Worm (Caenorhabditis elegans) whole organism, L4/young adult: ENCODE results near the gene syg-1.

Experiments used
- W03F9.2 ChIP-seq: fragments of 150-350 bp; optimal IDR thresholded peaks from 2 replicates; lab custom pipeline; 2014; ENCODE audit warnings: missing biosample characterization, missing genetic modification characterization
- dao-5 ChIP-seq: sonication (generic microtip); optimal IDR thresholded peaks from 2 replicates; lab custom pipeline; 2016; ENCODE audit warnings: missing genotype, missing genetic modification characterization, moderate library complexity, missing compliant biosample characterization
- him-1 ChIP-seq: sonication (generic microtip); optimal IDR thresholded peaks from 2 replicates; lab custom pipeline; 2016; ENCODE audit warnings: missing genotype, missing genetic modification reagents, missing genetic modification characterization, missing compliant biosample characterization

syg-1 gene

DNA sequence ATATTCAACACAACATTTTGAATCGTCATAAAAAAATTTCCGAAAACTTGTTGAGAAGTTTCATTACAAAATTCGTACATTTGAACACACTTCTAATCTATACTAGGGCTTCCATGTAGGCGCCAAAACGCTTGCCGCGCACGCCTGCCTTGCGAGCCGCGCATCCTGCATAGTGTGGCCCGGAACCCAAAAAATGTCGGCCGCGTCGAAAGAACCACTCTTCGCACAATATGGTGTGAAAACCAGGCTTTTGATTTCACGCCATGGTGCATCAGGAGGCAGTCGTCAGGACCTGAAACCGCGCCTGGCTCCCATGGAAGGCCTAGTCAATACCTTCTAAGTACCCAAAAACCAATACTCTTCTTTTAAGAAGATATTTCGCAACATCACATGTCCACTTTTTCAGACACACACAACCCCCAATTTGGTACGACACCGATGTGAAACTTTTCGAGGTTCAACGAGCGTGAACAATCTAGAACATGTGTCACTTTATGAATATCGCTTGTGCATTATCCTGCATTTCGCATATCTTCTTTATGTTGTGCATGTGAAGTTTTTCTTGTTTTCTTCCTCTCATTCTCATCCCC, 21.4 kb downstream of the syg-1 start:
- TF ChIP-seq him-1 (tag; lab: Kevin White, UChicago) = no peak
- no peak for TF ChIP-seq dao-5
- no peak for TF ChIP-seq W03F9.2 (tag; lab: Kevin White, UChicago)

DNA sequence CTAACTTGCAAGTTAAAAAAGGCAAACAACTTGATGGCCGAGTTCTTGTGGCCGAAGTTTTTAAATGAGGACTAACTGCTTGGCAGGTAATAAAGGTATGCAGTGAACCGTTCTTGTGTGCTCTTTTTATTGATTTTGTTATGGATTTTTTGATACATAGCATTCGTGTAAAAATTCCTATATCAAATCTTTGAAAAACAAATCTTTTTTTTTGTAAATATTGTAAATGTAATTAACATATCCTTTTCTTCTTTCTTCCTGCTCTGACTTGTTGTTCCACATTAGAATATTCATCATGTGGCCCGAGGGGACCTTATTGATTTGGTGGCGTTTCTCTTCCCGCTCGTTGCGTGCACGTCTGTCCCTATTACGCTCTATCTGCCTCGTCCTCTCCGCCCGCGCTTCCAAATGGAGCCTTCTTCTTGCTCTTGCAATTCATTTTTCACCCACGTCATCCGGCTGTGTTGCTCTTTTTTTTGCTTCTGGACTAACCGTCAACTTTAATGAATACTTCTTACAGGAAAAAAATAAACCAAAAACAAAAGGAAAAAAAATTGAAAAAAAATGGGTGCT, 26.5 kb downstream of the syg-1 start, which contains the start of gene hid-1:
hid-1 (plus strand) TSS at position 523 of the 573 bp plus-strand sequence.
- TF ChIP-seq W03F9.2 (tag; lab: Kevin White, UChicago) = no peak
- peak; percentile 47 for TF ChIP-seq him-1 (tag; lab: Kevin White, UChicago)

DNA sequence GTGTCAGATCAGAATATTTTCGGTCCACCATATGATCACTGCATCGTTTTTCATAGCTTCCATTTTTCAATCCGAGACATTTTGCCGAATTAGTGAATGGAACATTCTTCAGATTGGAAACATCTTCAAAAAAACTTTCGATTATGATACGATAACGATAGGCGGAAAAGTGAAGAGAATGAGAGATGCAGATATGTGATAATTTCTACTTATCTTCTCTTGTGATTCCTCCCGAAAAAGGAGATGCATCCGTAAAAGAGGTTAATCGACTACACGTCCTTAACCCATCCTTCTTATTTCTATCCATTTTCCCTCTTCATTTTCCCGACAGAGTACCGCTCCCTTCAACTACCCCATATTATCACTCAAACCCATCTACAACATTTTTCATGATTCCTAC, 32.0 kb downstream of the syg-1 start, which contains the start of gene K02E10.4:
K02E10.4 (plus strand) TSS at position 186 of the 400 bp plus-strand sequence.
- no peak for TF ChIP-seq dao-5
- TF ChIP-seq W03F9.2 (tag; lab: Kevin White, UChicago) = no peak
- TF ChIP-seq him-1 (tag; lab: Kevin White, UChicago) = no peak

DNA sequence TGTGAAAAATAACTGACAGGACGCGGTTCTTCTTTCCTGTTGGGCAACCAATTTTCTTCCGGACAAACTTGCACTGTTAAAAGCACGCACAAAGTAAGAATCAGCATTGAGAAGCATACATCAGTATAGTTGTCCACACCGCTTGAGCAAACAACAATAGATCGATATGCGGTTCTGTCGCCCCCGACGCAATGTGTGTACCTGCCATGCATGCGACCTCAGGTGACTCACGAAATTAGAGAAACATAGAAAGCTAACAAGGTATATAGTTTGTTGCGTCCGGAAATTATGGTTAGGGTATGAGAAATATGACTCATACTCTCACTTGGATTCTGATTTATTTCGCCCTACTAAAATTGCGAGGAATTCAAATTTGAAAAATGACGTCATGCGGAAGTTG, 32.5 kb downstream of the syg-1 start, which contains the start of gene K02E10.6:
K02E10.6 (minus strand) TSS at position 149 of the 400 bp plus-strand sequence.
- TF ChIP-seq dao-5 (no peak), him-1 (tag; lab: Kevin White, UChicago) (no peak), W03F9.2 (tag; lab: Kevin White, UChicago) (no peak)

DNA sequence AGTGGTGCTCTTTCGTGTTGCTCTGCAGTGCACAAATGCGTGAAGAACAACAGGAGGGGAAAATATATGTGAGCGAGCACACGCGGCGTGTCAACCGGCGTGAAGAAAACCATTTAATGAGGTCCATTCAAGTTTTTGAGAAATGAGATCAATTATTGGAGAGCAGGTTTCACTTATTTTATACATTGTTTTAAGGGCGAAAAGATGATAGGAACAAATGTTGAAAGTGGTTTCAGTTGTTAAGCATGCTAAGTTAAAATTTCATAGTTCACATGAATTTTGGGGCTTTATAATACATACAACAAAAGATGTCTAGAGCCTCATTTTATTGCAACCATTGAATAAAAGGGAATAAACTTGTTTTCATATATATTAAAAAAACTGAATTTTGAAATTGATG, 36.3 kb downstream of the syg-1 start, which contains the start of gene K02E10.5:
K02E10.5 (minus strand) TSS at position 101 of the 400 bp plus-strand sequence.
- no peak for TF ChIP-seq W03F9.2 (tag; lab: Kevin White, UChicago)
- no peak for TF ChIP-seq him-1 (tag; lab: Kevin White, UChicago)
- TF ChIP-seq dao-5 = no peak

DNA sequence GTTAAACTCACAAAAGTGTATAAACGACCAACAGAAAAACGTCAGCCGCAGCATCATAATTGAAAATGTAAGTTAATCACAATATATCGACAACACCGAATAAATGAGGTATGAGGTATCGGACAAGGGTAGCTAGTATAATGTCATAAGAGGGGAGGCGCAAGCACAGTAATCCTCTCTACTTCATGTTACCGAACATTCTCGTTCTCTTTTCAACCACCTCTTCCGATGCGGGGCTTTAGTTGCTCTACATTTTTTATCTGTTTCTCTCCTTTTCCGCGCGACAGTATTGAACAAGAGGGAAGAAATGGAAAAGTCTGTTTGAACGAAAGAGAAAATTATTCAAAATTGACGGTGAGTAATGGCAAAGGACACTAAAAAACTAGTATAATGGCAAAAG, 39.3 kb downstream of the syg-1 start, which contains the start of gene R04B3.3:
R04B3.3 (minus strand) TSS at position 101 of the 400 bp plus-strand sequence.
- TF ChIP-seq dao-5 (no peak), W03F9.2 (tag; lab: Kevin White, UChicago) (no peak), him-1 (tag; lab: Kevin White, UChicago) (no peak)

DNA sequence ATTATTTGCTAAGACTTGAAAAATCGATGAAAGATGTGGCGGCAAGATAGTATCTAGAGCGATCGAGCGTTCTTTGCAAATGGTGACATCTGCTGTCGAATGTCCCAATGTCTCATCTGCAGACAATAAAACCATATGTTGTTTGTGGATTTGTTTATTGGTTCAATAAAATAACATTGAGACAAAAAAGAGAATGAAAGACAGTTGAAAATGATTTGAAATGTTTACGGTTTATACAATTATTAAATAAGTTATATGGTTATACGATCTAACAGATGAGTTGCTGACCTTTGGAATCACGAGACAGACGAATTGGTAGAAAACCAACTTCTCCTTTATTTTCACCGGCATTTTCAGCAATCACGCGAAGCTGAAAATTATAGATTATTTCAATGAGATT, 41.5 kb downstream of the syg-1 start, which contains the start of gene R04B3.2:
R04B3.2 (minus strand) TSS at position 101 of the 400 bp plus-strand sequence.
- no peak for TF ChIP-seq dao-5
- no peak for TF ChIP-seq him-1 (tag; lab: Kevin White, UChicago)
- TF ChIP-seq W03F9.2 (tag; lab: Kevin White, UChicago) = no peak

DNA sequence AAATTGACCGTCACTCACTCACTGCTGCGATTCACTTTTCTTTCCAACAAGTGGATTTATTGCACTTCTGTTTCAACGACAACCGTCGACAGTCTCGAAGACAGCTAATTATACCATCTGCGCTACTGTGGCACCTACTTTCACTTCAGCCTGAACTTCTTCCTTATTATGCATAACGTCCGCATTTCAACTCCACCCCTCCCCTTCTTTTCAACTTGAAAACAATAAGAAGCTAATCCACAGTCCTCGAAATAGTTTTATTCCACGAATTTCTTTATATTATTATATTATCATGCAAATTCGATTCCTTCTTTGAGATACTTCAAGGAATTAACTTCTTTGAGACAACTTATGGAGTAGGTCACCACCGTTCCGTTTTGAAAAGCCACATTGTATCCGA, 43.8 kb downstream of the syg-1 start, which contains the start of gene R04B3.1:
R04B3.1 (minus strand) TSS at position 101 of the 400 bp plus-strand sequence.
- no peak for TF ChIP-seq W03F9.2 (tag; lab: Kevin White, UChicago)
- TF ChIP-seq him-1 (tag; lab: Kevin White, UChicago) = no peak
- no peak for TF ChIP-seq dao-5

DNA sequence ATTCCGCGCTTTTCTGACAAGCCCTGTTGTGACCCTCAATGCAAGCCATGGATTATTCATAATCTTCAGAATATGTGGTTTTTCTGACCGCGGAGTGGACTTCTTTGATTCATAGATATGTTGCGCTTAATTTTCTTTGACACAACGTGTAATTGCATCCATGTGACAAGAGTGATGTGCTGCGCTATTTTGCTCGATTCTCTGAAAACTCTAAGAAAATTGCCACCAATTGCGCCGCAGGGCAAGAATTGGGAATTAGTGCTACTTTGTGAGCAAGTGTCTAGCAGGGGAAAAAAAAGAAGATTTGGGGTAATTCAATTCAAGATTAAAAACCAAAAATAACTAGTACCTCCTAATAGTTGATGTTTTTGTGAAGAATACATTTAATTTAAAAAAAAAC, 51.1 kb downstream of the syg-1 start:
- TF ChIP-seq W03F9.2 (tag; lab: Kevin White, UChicago) (no peak), dao-5 (no peak), him-1 (tag; lab: Kevin White, UChicago) (no peak)

DNA sequence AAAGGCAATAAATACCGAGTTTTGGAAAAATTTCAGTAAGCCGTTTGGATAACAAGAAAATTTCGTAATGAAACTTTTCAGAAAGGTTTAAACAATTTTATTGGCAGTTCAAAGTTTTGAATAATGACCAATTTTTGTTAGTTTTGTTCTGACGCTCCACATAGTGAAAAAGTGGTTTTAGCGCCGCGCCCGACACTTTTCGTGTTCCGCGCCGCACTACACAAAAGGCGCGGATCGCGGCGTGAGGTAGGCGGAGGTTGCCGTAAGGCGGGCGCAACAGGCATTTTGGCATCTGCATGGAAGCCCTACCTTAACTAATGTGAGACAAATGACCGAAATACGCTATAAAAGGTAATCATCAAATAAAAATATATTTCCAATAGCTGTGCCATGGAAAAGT, 53.4 kb downstream of the syg-1 start:
- TF ChIP-seq dao-5 = no peak
- TF ChIP-seq W03F9.2 (tag; lab: Kevin White, UChicago) = no peak
- TF ChIP-seq him-1 (tag; lab: Kevin White, UChicago) = no peak

DNA sequence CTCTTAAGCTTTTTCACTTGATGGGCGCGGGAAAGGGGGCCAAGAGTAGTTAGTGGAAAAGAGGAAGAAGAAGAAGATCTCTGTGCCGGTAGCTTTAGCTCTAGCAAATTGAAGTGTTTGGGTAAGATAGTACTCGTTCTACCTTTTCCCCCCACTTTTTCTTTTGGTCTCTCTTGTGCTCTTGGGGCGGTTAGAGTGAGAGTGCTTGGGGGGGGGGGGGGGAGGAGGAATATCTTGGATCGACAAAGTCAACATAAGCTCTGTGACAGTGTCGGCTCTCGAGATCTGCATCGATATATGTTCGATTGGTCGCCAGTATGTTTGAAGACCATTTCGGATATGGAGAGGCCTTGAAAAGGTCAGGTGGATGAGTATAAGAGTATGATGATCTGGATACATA, 55.3 kb downstream of the syg-1 start, which contains the start of gene fox-1:
fox-1 (minus strand) TSS at position 101 of the 400 bp plus-strand sequence.
- TF ChIP-seq W03F9.2 (tag; lab: Kevin White, UChicago) (no peak), dao-5 (no peak), him-1 (tag; lab: Kevin White, UChicago) (no peak)
